Fruit fly (Drosophila melanogaster) whole organism, embryonic: ENCODE data around the gene LanB2.
A peak's percentile ranks its signal among the peaks of the same experiment; 100 is the strongest.

Experiments used
- BEAF-32 ChIP-seq: fragments of 200-800 bp; sonication (Bioruptor generic); optimal IDR thresholded peaks from 3 replicates; lab custom pipeline; 2017; ENCODE audit warnings: missing biosample characterization, missing genetic modification characterization, mild to moderate bottlenecking, moderate library complexity, missing genetic modification reagents
- CG10462 ChIP-seq: fragments of 200-800 bp; sonication (Bioruptor generic); optimal IDR thresholded peaks from 2 replicates; lab custom pipeline; 2016; ENCODE audit warnings: missing biosample characterization, missing genetic modification characterization
- CG10565 ChIP-seq: fragments of 200-800 bp; sonication (Bioruptor generic); optimal IDR thresholded peaks from 3 replicates; lab custom pipeline; 2016; ENCODE audit warnings: missing biosample characterization, mild to moderate bottlenecking, missing genetic modification characterization
- CG12942 ChIP-seq: fragments of 200-800 bp; sonication (Bioruptor generic); optimal IDR thresholded peaks from 3 replicates; lab custom pipeline; 2016; ENCODE audit warnings: missing biosample characterization, missing genetic modification characterization
- CG14667 ChIP-seq: fragments of 200-800 bp; sonication (Bioruptor generic); IDR thresholded peaks from 2 replicates; pipeline ENCODE4 v1.3.6; 2022; ENCODE audit warnings: missing biosample characterization, missing genetic modification characterization
- CG16813 ChIP-seq: fragments of 200-800 bp; sonication (Bioruptor generic); IDR thresholded peaks from 3 replicates; pipeline ENCODE4 v1.3.6; 2022; ENCODE audit warnings: missing biosample characterization, missing genetic modification characterization; ENCODE audit not compliant: partially characterized antibody
- CG17361 ChIP-seq: fragments of 200-800 bp; sonication (Bioruptor generic); IDR thresholded peaks from 3 replicates; pipeline ENCODE4 v1.3.6; 2022; ENCODE audit warnings: missing biosample characterization, missing genetic modification characterization
- CG1832 ChIP-seq: fragments of 200-800 bp; sonication (Bioruptor generic); optimal IDR thresholded peaks from 2 replicates; lab custom pipeline; 2017; ENCODE audit warnings: missing biosample characterization, mild to moderate bottlenecking, missing genetic modification characterization, inconsistent platforms
- CG2129 ChIP-seq: fragments of 200-800 bp; sonication (Bioruptor generic); IDR thresholded peaks from 2 replicates; pipeline ENCODE4 v1.3.6; 2022; ENCODE audit warnings: missing biosample characterization, missing genetic modification characterization; ENCODE audit not compliant: partially characterized antibody
- CG34422 ChIP-seq: fragments of 200-800 bp; sonication (Bioruptor generic); IDR thresholded peaks from 3 replicates; pipeline ENCODE4 v1.3.6; 2022; ENCODE audit warnings: missing biosample characterization, missing genetic modification characterization
- CG6654 ChIP-seq: fragments of 200-800 bp; sonication (Bioruptor generic); optimal IDR thresholded peaks from 2 replicates; lab custom pipeline; 2017; ENCODE audit warnings: missing biosample characterization, mild to moderate bottlenecking, missing genetic modification characterization
- CG6683 ChIP-seq: fragments of 200-800 bp; sonication (Bioruptor generic); optimal IDR thresholded peaks from 2 replicates; lab custom pipeline; 2017; ENCODE audit warnings: missing biosample characterization, mild to moderate bottlenecking, missing genetic modification characterization, missing genetic modification reagents
- CG7271 ChIP-seq: fragments of 200-800 bp; sonication (Bioruptor generic); optimal IDR thresholded peaks from 2 replicates; lab custom pipeline; 2018; ENCODE audit warnings: missing biosample characterization, mild to moderate bottlenecking, missing genetic modification characterization, moderate library complexity
- CG9817 ChIP-seq: fragments of 200-800 bp; sonication (Bioruptor generic); optimal IDR thresholded peaks from 2 replicates; lab custom pipeline; 2018; ENCODE audit warnings: missing biosample characterization, mild to moderate bottlenecking, missing genetic modification characterization, moderate library complexity
- CG9932 ChIP-seq: fragments of 200-800 bp; sonication (Bioruptor generic); IDR thresholded peaks from 2 replicates; pipeline ENCODE4 v1.3.6; 2022; ENCODE audit warnings: missing biosample characterization, missing genetic modification characterization
- Chrac-16 ChIP-seq: fragments of 200-800 bp; sonication (Bioruptor generic); optimal IDR thresholded peaks from 3 replicates; lab custom pipeline; 2016; ENCODE audit warnings: missing biosample characterization, missing genetic modification characterization
- E2f2 ChIP-seq: fragments of 200-800 bp; sonication (Bioruptor generic); IDR thresholded peaks from 2 replicates; pipeline ENCODE4 v1.3.6; 2022; ENCODE audit warnings: missing biosample characterization, missing genetic modification characterization
- Elba2 ChIP-seq: fragments of 200-800 bp; sonication (Bioruptor generic); optimal IDR thresholded peaks from 3 replicates; lab custom pipeline; 2016; ENCODE audit warnings: missing biosample characterization, missing genetic modification characterization
- Fer3 ChIP-seq: fragments of 200-800 bp; sonication (Bioruptor generic); optimal IDR thresholded peaks from 2 replicates; lab custom pipeline; 2018; ENCODE audit warnings: missing biosample characterization, mild to moderate bottlenecking, missing genetic modification characterization, moderate library complexity
- Gsc ChIP-seq: fragments of 200-800 bp; sonication (Bioruptor generic); IDR thresholded peaks from 2 replicates; pipeline ENCODE4 v1.3.6; 2022; ENCODE audit warnings: missing biosample characterization, missing genetic modification characterization
- MESR4 ChIP-seq: fragments of 200-800 bp; sonication (Bioruptor generic); optimal IDR thresholded peaks from 2 replicates; lab custom pipeline; 2018; ENCODE audit warnings: missing biosample characterization, mild to moderate bottlenecking, missing genetic modification characterization, moderate library complexity
- Myb ChIP-seq: fragments of 200-800 bp; sonication (Bioruptor generic); optimal IDR thresholded peaks from 2 replicates; lab custom pipeline; 2016; ENCODE audit warnings: missing biosample characterization, missing genetic modification characterization
- NC2β ChIP-seq: fragments of 200-800 bp; sonication (Bioruptor generic); optimal IDR thresholded peaks from 2 replicates; lab custom pipeline; 2016; ENCODE audit warnings: missing biosample characterization, missing genetic modification characterization
- Neu2 ChIP-seq: fragments of 200-800 bp; sonication (Bioruptor generic); optimal IDR thresholded peaks from 3 replicates; lab custom pipeline; 2016; ENCODE audit warnings: missing biosample characterization, missing genetic modification characterization, borderline replicate concordance
- Oaz ChIP-seq: fragments of 200-800 bp; sonication (Bioruptor generic); IDR thresholded peaks from 2 replicates; pipeline ENCODE4 v1.3.6; 2022; ENCODE audit warnings: missing biosample characterization, missing genetic modification characterization
- Sry-δ ChIP-seq: fragments of 200-800 bp; sonication (Bioruptor generic); optimal IDR thresholded peaks from 2 replicates; lab custom pipeline; 2016; ENCODE audit warnings: missing biosample characterization, missing genetic modification characterization
- Stat92E ChIP-seq, 3 experiments: fragments of >200 bp in 2 of 3; fragments of 200-800 bp in 1 of 3; sonication (Bioruptor generic) in 1 of 3; optimal IDR thresholded peaks; 2 replicates each; lab custom pipeline; 2017 to 2019; ENCODE audit warnings: missing biosample characterization in 3 of 3, missing genetic modification characterization in 3 of 3, mild to moderate bottlenecking in 1 of 3, moderate library complexity in 1 of 3
- Xbp1 ChIP-seq: fragments of 200-800 bp; sonication (Bioruptor generic); optimal IDR thresholded peaks from 3 replicates; lab custom pipeline; 2016; ENCODE audit warnings: missing biosample characterization, mild to moderate bottlenecking, missing genetic modification characterization
- amos ChIP-seq: fragments of 200-800 bp; sonication (Bioruptor generic); IDR thresholded peaks from 2 replicates; pipeline ENCODE4 v1.3.6; 2022; ENCODE audit warnings: missing biosample characterization, missing genetic modification characterization; ENCODE audit not compliant: partially characterized antibody
- ase ChIP-seq: fragments of 200-800 bp; sonication (Bioruptor generic); IDR thresholded peaks from 3 replicates; pipeline ENCODE4 v1.3.6; 2022; ENCODE audit warnings: missing biosample characterization, missing genetic modification characterization
- bbx ChIP-seq: fragments of 200-800 bp; sonication (Bioruptor generic); IDR thresholded peaks from 2 replicates; pipeline ENCODE4 v1.3.6; 2022; ENCODE audit warnings: missing biosample characterization, missing genetic modification characterization; ENCODE audit not compliant: partially characterized antibody
- bsh ChIP-seq, 2 experiments: fragments of 200-800 bp; sonication (Bioruptor generic); optimal IDR thresholded peaks; 2 replicates each; lab custom pipeline; 2017 to 2018; ENCODE audit warnings: mild to moderate bottlenecking in 2 of 2, missing biosample characterization in 2 of 2, missing genetic modification characterization in 2 of 2, moderate library complexity in 1 of 2
- cas ChIP-seq: fragments of 200-800 bp; sonication (Bioruptor generic); IDR thresholded peaks from 2 replicates; pipeline ENCODE4 v1.3.6; 2022; ENCODE audit warnings: missing biosample characterization, missing genetic modification characterization
- chinmo ChIP-seq: fragments of 200-800 bp; sonication (Bioruptor generic); IDR thresholded peaks from 4 replicates; pipeline ENCODE4 v1.3.6; 2022; ENCODE audit warnings: missing biosample characterization, missing genetic modification characterization; ENCODE audit not compliant: partially characterized antibody
- crc ChIP-seq: fragments of 200-800 bp; sonication (Bioruptor generic); optimal IDR thresholded peaks from 2 replicates; lab custom pipeline; 2016; ENCODE audit warnings: missing biosample characterization, missing genetic modification characterization
- dimm ChIP-seq: fragments of 200-800 bp; sonication (Bioruptor generic); IDR thresholded peaks from 2 replicates; pipeline ENCODE4 v1.3.6; 2022; ENCODE audit warnings: missing biosample characterization, missing genetic modification characterization
- ems ChIP-seq: fragments of 200-800 bp; sonication (Bioruptor generic); optimal IDR thresholded peaks from 3 replicates; lab custom pipeline; 2016; ENCODE audit warnings: missing biosample characterization, missing genetic modification characterization
- fd102C ChIP-seq: fragments of 200-800 bp; sonication (Bioruptor generic); optimal IDR thresholded peaks from 2 replicates; lab custom pipeline; 2018; ENCODE audit warnings: missing biosample characterization, mild to moderate bottlenecking, missing genetic modification characterization, moderate library complexity
- insv ChIP-seq, 2 experiments: fragments of 200-800 bp; sonication (Bioruptor generic); optimal IDR thresholded peaks; 3 replicates each; lab custom pipeline; 2016 to 2018; ENCODE audit warnings: missing biosample characterization in 2 of 2, missing genetic modification characterization in 2 of 2
- inv ChIP-seq: fragments of 200-800 bp; sonication (Bioruptor generic); IDR thresholded peaks from 2 replicates; pipeline ENCODE4 v1.3.6; 2022; ENCODE audit warnings: missing biosample characterization, missing genetic modification characterization; ENCODE audit not compliant: partially characterized antibody
- kay ChIP-seq: fragments of 200-800 bp; sonication (Bioruptor generic); optimal IDR thresholded peaks from 2 replicates; lab custom pipeline; 2016; ENCODE audit warnings: missing biosample characterization, missing genetic modification characterization
- lbe ChIP-seq: fragments of 200-800 bp; sonication (Bioruptor generic); optimal IDR thresholded peaks from 2 replicates; lab custom pipeline; 2016; ENCODE audit warnings: missing biosample characterization, mild to moderate bottlenecking, missing genetic modification characterization
- pan ChIP-seq, 4 experiments: fragments of >200 bp in 3 of 4; fragments of 200-800 bp in 1 of 4; sonication (Bioruptor generic) in 1 of 4; optimal IDR thresholded peaks in 3 of 4; IDR thresholded peaks in 1 of 4; 2 replicates each; pipeline versions ENCODE4 v1.3.6 to Lab custom; 2017 to 2022; ENCODE audit warnings: missing biosample characterization in 2 of 4, missing genetic modification characterization in 2 of 4, mixed read lengths in 1 of 4
- pzg ChIP-seq: fragments of 200-800 bp; sonication (Bioruptor generic); optimal IDR thresholded peaks from 3 replicates; lab custom pipeline; 2018; ENCODE audit warnings: missing biosample characterization, mild to moderate bottlenecking, missing genetic modification characterization, moderate library complexity
- rib ChIP-seq: fragments of 200-800 bp; sonication (Bioruptor generic); IDR thresholded peaks from 2 replicates; pipeline ENCODE4 v1.3.6; 2022; ENCODE audit warnings: missing biosample characterization, missing genetic modification characterization
- run ChIP-seq: fragments of 200-800 bp; sonication (Bioruptor generic); optimal IDR thresholded peaks from 3 replicates; lab custom pipeline; 2018; ENCODE audit warnings: missing biosample characterization, mild to moderate bottlenecking, missing genetic modification characterization
- slbo ChIP-seq: fragments of 200-800 bp; sonication (Bioruptor generic); IDR thresholded peaks from 2 replicates; pipeline ENCODE4 v1.3.6; 2022; ENCODE audit warnings: missing biosample characterization, missing genetic modification characterization
- tin ChIP-seq: fragments of 200-800 bp; sonication (Bioruptor generic); optimal IDR thresholded peaks from 3 replicates; lab custom pipeline; 2016; ENCODE audit warnings: missing biosample characterization, missing genetic modification characterization
- ttk ChIP-seq: fragments of 200-800 bp; sonication (Bioruptor generic); IDR thresholded peaks from 2 replicates; pipeline ENCODE4 v2.1.2; 2022; ENCODE audit warnings: missing biosample characterization, missing genetic modification characterization
- zf30C ChIP-seq: fragments of 200-800 bp; sonication (Bioruptor generic); optimal IDR thresholded peaks from 3 replicates; lab custom pipeline; 2018; ENCODE audit warnings: missing biosample characterization, mild to moderate bottlenecking, missing genetic modification characterization

The LanB2 gene

DNA sequence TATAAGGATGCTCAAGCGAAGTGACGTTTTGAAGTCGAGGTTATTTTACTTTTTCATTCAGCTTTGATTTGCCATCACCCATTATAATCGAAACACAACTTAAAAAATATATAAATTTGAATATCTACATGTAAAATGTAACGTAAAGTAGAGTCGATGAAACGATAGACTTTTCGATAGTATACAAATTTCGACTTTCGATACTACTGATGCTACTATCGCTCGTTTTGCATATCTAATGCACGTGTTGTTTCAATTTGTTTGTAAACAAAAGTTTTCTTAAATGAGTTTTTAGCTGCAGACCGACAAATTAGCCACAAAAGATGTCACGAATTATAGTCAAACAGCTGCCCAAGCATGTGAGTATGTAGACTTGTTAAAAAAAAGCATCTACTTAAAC is 9.3 kb downstream of the LanB2 start, which contains the start of gene CG3335 (continued):
- TF ChIP-seq CG17361 (GFP tag; lab: Robert Waterston, UW) (no peak), pzg (peak; percentile 37), Stat92E (GFP tag; optimal IDR thresholded peaks at IDR 0.05; lab: Kevin White, UChicago) (no peak), ase (no peak), CG14667 (GFP tag; lab: Robert Waterston, UW) (no peak), CG9817 (tag; lab: Kevin White, UChicago) (no peak), fd102C (GFP tag; lab: Kevin White, UChicago) (no peak), bbx (GFP tag; lab: Robert Waterston, UW) (peak; percentile 75), Fer3 (tag; lab: Kevin White, UChicago) (no peak), lbe (GFP tag; lab: Kevin White, UChicago) (no peak), Myb (peak; percentile 38), CG10462 (GFP tag; lab: Kevin White, UChicago) (no peak), amos (peak; percentile 82), ttk (GFP tag; lab: Robert Waterston, UW) (no peak), Gsc (GFP tag; lab: Robert Waterston, UW) (no peak), bsh (GFP tag; optimal IDR thresholded peaks at IDR 0.05; lab: Kevin White, UChicago) (no peak), Xbp1 (GFP tag; lab: Kevin White, UChicago) (no peak), kay (GFP tag; lab: Kevin White, UChicago) (no peak), pan (optimal IDR thresholded peaks at IDR 0.05; lab: Kevin White, UChicago) (no peak), pan (GFP tag; optimal IDR thresholded peaks at IDR 0.05 in 1 of 2, IDR thresholded peaks at IDR 0.05 in 1 of 2) (no peak), inv (GFP tag; lab: Robert Waterston, UW) (peak; percentile 62), Oaz (GFP tag; lab: Robert Waterston, UW) (no peak), Elba2 (GFP tag; lab: Kevin White, UChicago) (no peak), CG16813 (GFP tag; lab: Robert Waterston, UW) (peak; percentile 77), CG12942 (GFP tag; lab: Kevin White, UChicago) (no peak), CG7271 (tag; lab: Kevin White, UChicago) (no peak), CG1832 (GFP tag; lab: Kevin White, UChicago) (no peak), ems (GFP tag; lab: Kevin White, UChicago) (no peak), run (tag; lab: Kevin White, UChicago) (no peak), BEAF-32 (peak; percentile 76), CG6654 (no peak), CG10565 (GFP tag; lab: Kevin White, UChicago) (no peak), Sry-δ (GFP tag; lab: Kevin White, UChicago) (peak; percentile 78), rib (GFP tag; lab: Robert Waterston, UW) (no peak), crc (GFP tag; lab: Kevin White, UChicago) (no peak), chinmo (0 out of 4 replicates have a peak, but pooled peaks have one; percentile 85), zf30C (GFP tag; lab: Kevin White, UChicago) (no peak), E2f2 (peak; percentile 61), slbo (no peak), CG34422 (GFP tag; lab: Robert Waterston, UW) (peak; percentile 13; the same call in 1 of the 3 replicates), Chrac-16 (GFP tag; lab: Kevin White, UChicago) (no peak), dimm (GFP tag; lab: Robert Waterston, UW) (no peak), Neu2 (no peak), cas (GFP tag; lab: Robert Waterston, UW) (no peak), CG6683 (no peak), NC2β (GFP tag; lab: Kevin White, UChicago) (no peak), CG2129 (peak; percentile 46; the same call in 1 of the 2 replicates), MESR4 (GFP tag; lab: Kevin White, UChicago) (peak; percentile 34), insv (GFP tag; optimal IDR thresholded peaks at IDR 0.05; lab: Kevin White, UChicago) (no peak), CG9932 (no peak), tin (GFP tag; lab: Kevin White, UChicago) (no peak)
